Fruit fly (Drosophila melanogaster) whole organism, prepupa: ENCODE data around the gene Fur2.

Experiments used
- Blimp-1 ChIP-seq: fragments of 200-800 bp; sonication (Bioruptor generic); optimal IDR thresholded peaks from 3 replicates; lab custom pipeline; 2017; ENCODE audit warnings: missing biosample characterization, missing genetic modification characterization, mild to moderate bottlenecking, moderate library complexity, missing genetic modification reagents
- CG10631 ChIP-seq: fragments of 200-800 bp; sonication (Bioruptor generic); optimal IDR thresholded peaks from 2 replicates; lab custom pipeline; 2016; ENCODE audit warnings: missing biosample characterization, missing genetic modification characterization
- CG10669 ChIP-seq: fragments of 200-800 bp; sonication (Bioruptor generic); optimal IDR thresholded peaks from 3 replicates; lab custom pipeline; 2018; ENCODE audit warnings: missing biosample characterization, mild to moderate bottlenecking, missing genetic modification characterization, moderate library complexity
- CG11294 ChIP-seq: fragments of 200-800 bp; sonication (Bioruptor generic); IDR thresholded peaks from 2 replicates; pipeline ENCODE4 v1.3.6; 2022; ENCODE audit warnings: missing biosample characterization, missing genetic modification characterization
- CG11762 ChIP-seq: fragments of 200-800 bp; sonication (Bioruptor generic); optimal IDR thresholded peaks from 3 replicates; lab custom pipeline; 2016; ENCODE audit warnings: missing biosample characterization, missing genetic modification characterization; ENCODE audit not compliant: insufficient read depth
- CG1621 ChIP-seq: fragments of 200-800 bp; sonication (Bioruptor generic); optimal IDR thresholded peaks from 3 replicates; lab custom pipeline; 2018; ENCODE audit warnings: missing biosample characterization, mild to moderate bottlenecking, missing genetic modification characterization
- CG16779 ChIP-seq: fragments of 200-800 bp; sonication (Bioruptor generic); optimal IDR thresholded peaks from 3 replicates; lab custom pipeline; 2017; ENCODE audit warnings: missing biosample characterization, mild to moderate bottlenecking, missing genetic modification characterization
- CG31627 ChIP-seq: fragments of 200-800 bp; sonication (Bioruptor generic); optimal IDR thresholded peaks from 3 replicates; lab custom pipeline; 2016; ENCODE audit warnings: missing biosample characterization, missing genetic modification characterization
- CG32006 ChIP-seq: fragments of 200-800 bp; sonication (Bioruptor generic); optimal IDR thresholded peaks from 3 replicates; lab custom pipeline; 2017; ENCODE audit warnings: missing biosample characterization, mild to moderate bottlenecking, missing genetic modification characterization
- CG34406 ChIP-seq: fragments of 200-800 bp; sonication (Bioruptor generic); optimal IDR thresholded peaks from 3 replicates; lab custom pipeline; 2016; ENCODE audit warnings: missing biosample characterization, missing genetic modification characterization
- CG3919 ChIP-seq: fragments of 200-800 bp; sonication (Bioruptor generic); optimal IDR thresholded peaks from 3 replicates; lab custom pipeline; 2016; ENCODE audit warnings: missing biosample characterization, missing genetic modification characterization
- CG4318 ChIP-seq: fragments of 200-800 bp; sonication (Bioruptor generic); optimal IDR thresholded peaks from 3 replicates; lab custom pipeline; 2017; ENCODE audit warnings: missing biosample characterization, mild to moderate bottlenecking, missing genetic modification characterization
- CG6163 ChIP-seq: fragments of 200-800 bp; sonication (Bioruptor generic); IDR thresholded peaks from 3 replicates; pipeline ENCODE4 v1.3.6; 2022; ENCODE audit warnings: missing biosample characterization, missing genetic modification characterization
- CG6792 ChIP-seq: fragments of 200-800 bp; sonication (Bioruptor generic); optimal IDR thresholded peaks from 3 replicates; lab custom pipeline; 2016; ENCODE audit warnings: missing biosample characterization, missing genetic modification characterization
- CG6808 ChIP-seq: fragments of 200-800 bp; sonication (Bioruptor generic); optimal IDR thresholded peaks from 3 replicates; lab custom pipeline; 2017; ENCODE audit warnings: missing biosample characterization, missing genetic modification characterization, mild to moderate bottlenecking, moderate library complexity, missing genetic modification reagents
- CG8119 ChIP-seq: fragments of 200-800 bp; sonication (Bioruptor generic); IDR thresholded peaks from 3 replicates; pipeline ENCODE4 v1.3.6; 2022; ENCODE audit warnings: missing biosample characterization, missing genetic modification characterization
- CG8319 ChIP-seq: fragments of 200-800 bp; sonication (Bioruptor generic); optimal IDR thresholded peaks from 3 replicates; lab custom pipeline; 2016; ENCODE audit warnings: missing biosample characterization, missing genetic modification characterization
- CG8632 ChIP-seq: fragments of 200-800 bp; sonication (Bioruptor generic); optimal IDR thresholded peaks from 3 replicates; lab custom pipeline; 2016; ENCODE audit warnings: missing biosample characterization, missing genetic modification characterization
- CG9139 ChIP-seq: fragments of 200-800 bp; sonication (Bioruptor generic); optimal IDR thresholded peaks from 3 replicates; lab custom pipeline; 2017; ENCODE audit warnings: missing biosample characterization, mild to moderate bottlenecking, missing genetic modification characterization
- Eip75B ChIP-seq: fragments of 200-800 bp; sonication (Bioruptor generic); optimal IDR thresholded peaks from 3 replicates; lab custom pipeline; 2016; ENCODE audit warnings: missing biosample characterization, missing genetic modification characterization
- Eip78C ChIP-seq: fragments of 200-800 bp; sonication (Bioruptor generic); peaks from one replicate; lab custom pipeline; 2016; ENCODE audit warnings: missing biosample characterization, missing genetic modification characterization
- Eip93F ChIP-seq: fragments of 200-800 bp; sonication (Bioruptor generic); optimal IDR thresholded peaks from 2 replicates; lab custom pipeline; 2016; ENCODE audit warnings: missing biosample characterization, mild to moderate bottlenecking, missing genetic modification characterization
- Ets21C ChIP-seq: fragments of 200-800 bp; sonication (Bioruptor generic); optimal IDR thresholded peaks from 3 replicates; lab custom pipeline; 2016; ENCODE audit warnings: missing biosample characterization, missing genetic modification characterization
- Gug ChIP-seq: fragments of 200-800 bp; sonication (Bioruptor generic); IDR thresholded peaks from 2 replicates; pipeline ENCODE4 v1.3.6; 2022; ENCODE audit warnings: missing biosample characterization, missing genetic modification characterization
- Hr39 ChIP-seq: fragments of 200-800 bp; sonication (Bioruptor generic); optimal IDR thresholded peaks from 2 replicates; lab custom pipeline; 2016; ENCODE audit warnings: missing biosample characterization, missing genetic modification characterization
- Hr4 ChIP-seq: fragments of 200-800 bp; sonication (Bioruptor generic); optimal IDR thresholded peaks from 3 replicates; lab custom pipeline; 2016; ENCODE audit warnings: missing biosample characterization, missing genetic modification characterization
- Lpt ChIP-seq: fragments of 200-800 bp; sonication (Bioruptor generic); optimal IDR thresholded peaks from 3 replicates; lab custom pipeline; 2016; ENCODE audit warnings: missing biosample characterization, missing genetic modification characterization
- Met ChIP-seq: fragments of 200-800 bp; sonication (Bioruptor generic); optimal IDR thresholded peaks from 3 replicates; lab custom pipeline; 2016; ENCODE audit warnings: missing biosample characterization, missing genetic modification characterization
- OdsH ChIP-seq: fragments of 200-800 bp; sonication (Bioruptor generic); optimal IDR thresholded peaks from 3 replicates; lab custom pipeline; 2016; ENCODE audit warnings: missing biosample characterization, missing genetic modification characterization
- Smox ChIP-seq: fragments of 200-800 bp; sonication (Bioruptor generic); optimal IDR thresholded peaks from 3 replicates; lab custom pipeline; 2016; ENCODE audit warnings: missing biosample characterization, missing genetic modification characterization
- Sox14 ChIP-seq: fragments of 200-800 bp; sonication (Bioruptor generic); optimal IDR thresholded peaks from 3 replicates; lab custom pipeline; 2016; ENCODE audit warnings: missing biosample characterization, missing genetic modification characterization
- Sox15 ChIP-seq: fragments of 200-800 bp; sonication (Bioruptor generic); optimal IDR thresholded peaks from 3 replicates; lab custom pipeline; 2016; ENCODE audit warnings: missing biosample characterization, missing genetic modification characterization
- cyc ChIP-seq: fragments of 200-800 bp; sonication (Bioruptor generic); optimal IDR thresholded peaks from 3 replicates; lab custom pipeline; 2016; ENCODE audit warnings: missing biosample characterization, missing genetic modification characterization
- dsx ChIP-seq: fragments of 200-800 bp; optimal IDR thresholded peaks from 3 replicates; lab custom pipeline; 2019; ENCODE audit warnings: missing biosample characterization, mild to moderate bottlenecking, missing genetic modification characterization, moderate library complexity; ENCODE audit not compliant: poor library complexity, severe bottlenecking
- eg ChIP-seq: fragments of 200-800 bp; sonication (Bioruptor generic); IDR thresholded peaks from 3 replicates; pipeline ENCODE4 v1.3.6; 2022; ENCODE audit warnings: missing biosample characterization, missing genetic modification characterization
- esn ChIP-seq: fragments of 200-800 bp; sonication (Bioruptor generic); optimal IDR thresholded peaks from 2 replicates; lab custom pipeline; 2016; ENCODE audit warnings: missing biosample characterization, mild to moderate bottlenecking, missing genetic modification characterization, moderate library complexity
- fd59A ChIP-seq: fragments of 200-800 bp; sonication (Bioruptor generic); optimal IDR thresholded peaks from 2 replicates; lab custom pipeline; 2017; ENCODE audit warnings: missing biosample characterization, mild to moderate bottlenecking, missing genetic modification characterization, missing genetic modification reagents
- fd85E ChIP-seq: fragments of 200-800 bp; sonication (Bioruptor generic); optimal IDR thresholded peaks from 3 replicates; lab custom pipeline; 2016; ENCODE audit warnings: missing biosample characterization, missing genetic modification characterization
- fkh ChIP-seq: fragments of 200-800 bp; sonication (Bioruptor generic); optimal IDR thresholded peaks from 3 replicates; lab custom pipeline; 2017; ENCODE audit warnings: missing biosample characterization, mild to moderate bottlenecking, missing genetic modification characterization, moderate library complexity
- lz ChIP-seq: fragments of 200-800 bp; sonication (Bioruptor generic); optimal IDR thresholded peaks from 3 replicates; lab custom pipeline; 2016; ENCODE audit warnings: missing biosample characterization, missing genetic modification characterization
- net ChIP-seq: fragments of 200-800 bp; sonication (Bioruptor generic); optimal IDR thresholded peaks from 3 replicates; lab custom pipeline; 2016; ENCODE audit warnings: missing biosample characterization, missing genetic modification characterization
- pdm3 ChIP-seq: fragments of 200-800 bp; sonication (Bioruptor generic); optimal IDR thresholded peaks from 3 replicates; lab custom pipeline; 2016; ENCODE audit warnings: missing biosample characterization, missing genetic modification characterization
- salr ChIP-seq, 2 experiments: fragments of 200-800 bp; sonication (Bioruptor generic); optimal IDR thresholded peaks; 3 replicates each; lab custom pipeline; 2016 to 2018; ENCODE audit warnings: missing biosample characterization in 2 of 2, missing genetic modification characterization in 2 of 2, mild to moderate bottlenecking in 1 of 2
- spab ChIP-seq: fragments of 200-800 bp; sonication (Bioruptor generic); optimal IDR thresholded peaks from 2 replicates; lab custom pipeline; 2017; ENCODE audit warnings: missing biosample characterization, mild to moderate bottlenecking, missing genetic modification characterization, missing genetic modification reagents
- ss ChIP-seq, 2 experiments: fragments of 200-800 bp; sonication (Bioruptor generic); optimal IDR thresholded peaks; 2 replicates in 1 of 2; 3 replicates in 1 of 2; lab custom pipeline; 2017 to 2018; ENCODE audit warnings: mild to moderate bottlenecking in 2 of 2, missing biosample characterization in 2 of 2, missing genetic modification characterization in 2 of 2, moderate library complexity in 1 of 2
- svp ChIP-seq: fragments of 200-800 bp; sonication (Bioruptor generic); peaks from one replicate; lab custom pipeline; 2016; ENCODE audit warnings: missing biosample characterization, missing genetic modification characterization
- topi ChIP-seq: fragments of 200-800 bp; sonication (Bioruptor generic); optimal IDR thresholded peaks from 3 replicates; lab custom pipeline; 2016; ENCODE audit warnings: missing biosample characterization, missing genetic modification characterization
- vri ChIP-seq: fragments of 200-800 bp; sonication (Bioruptor generic); optimal IDR thresholded peaks from 3 replicates; lab custom pipeline; 2016; ENCODE audit warnings: missing biosample characterization, mild to moderate bottlenecking, missing genetic modification characterization

Fur2 gene

DNA sequence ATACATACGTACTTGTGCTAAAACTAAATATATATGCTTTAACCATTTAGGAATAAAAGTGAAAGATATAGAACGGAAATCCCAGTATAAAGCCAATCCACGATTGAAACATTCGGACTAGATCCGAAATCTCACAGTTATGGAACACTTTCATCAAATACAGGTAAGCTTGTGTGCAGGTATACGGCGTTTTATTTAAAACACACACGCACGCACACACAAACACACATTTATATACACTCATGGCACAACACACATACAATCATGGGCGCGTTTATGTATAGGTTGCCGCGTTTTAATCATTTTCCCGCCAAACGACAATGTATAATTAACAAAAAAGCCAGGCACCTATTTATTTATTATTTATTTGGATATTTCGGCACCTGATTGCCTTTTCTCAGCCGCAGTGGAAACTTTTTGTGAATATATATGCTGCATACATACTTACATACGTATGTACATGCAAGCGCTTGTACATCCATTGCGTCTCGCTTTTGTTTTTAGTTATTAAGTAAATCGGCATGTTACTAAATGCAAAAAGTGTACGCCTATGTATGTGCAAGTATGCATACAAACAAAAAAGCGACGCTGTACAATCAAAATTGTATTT lies 38.5 kb upstream of the Fur2 start:
- TF ChIP-seq svp (GFP tag; lab: Kevin White, UChicago) (peak; percentile 51), Blimp-1 (no peak), Smox (GFP tag; lab: Kevin White, UChicago) (no peak)

DNA sequence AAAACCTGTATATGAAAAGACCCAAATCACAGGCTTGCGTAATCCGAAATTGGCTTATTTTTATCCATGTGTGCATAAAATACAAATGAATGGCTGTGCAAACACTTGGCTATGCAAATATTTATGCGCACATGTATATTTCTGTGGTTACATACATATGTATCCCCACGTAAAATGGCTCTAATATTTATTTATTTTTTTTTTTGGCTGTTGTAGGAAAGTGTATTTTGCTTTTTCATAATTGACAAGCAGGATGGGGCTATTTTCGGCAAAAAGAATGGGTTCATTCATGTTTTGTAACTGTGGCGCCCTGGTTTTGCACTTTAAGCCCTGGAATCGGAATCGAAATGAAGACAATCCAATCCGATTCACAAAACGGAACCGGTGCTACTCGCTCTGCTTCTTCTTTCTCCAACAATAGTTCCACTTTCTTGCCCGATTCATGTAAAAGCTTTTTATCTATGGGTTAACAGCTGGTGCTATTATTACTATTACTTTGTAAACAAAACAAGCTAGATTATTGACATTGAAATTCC lies 37.7 kb upstream of the Fur2 start:
- TF ChIP-seq CG8319 (GFP tag; lab: Kevin White, UChicago) (peak; percentile 62), CG9139 (GFP tag; lab: Kevin White, UChicago) (no peak), fkh (GFP tag; lab: Kevin White, UChicago) (peak; percentile 59), Blimp-1 (no peak), Eip93F (peak; percentile 20), Sox14 (GFP tag; lab: Kevin White, UChicago) (peak; percentile 79), CG10631 (GFP tag; lab: Kevin White, UChicago) (peak; percentile 70), salr (GFP tag; optimal IDR thresholded peaks at IDR 0.05; lab: Kevin White, UChicago) (peak; percentile 35 to 81), CG32006 (peak; percentile 81), CG34406 (GFP tag; lab: Kevin White, UChicago) (peak; percentile 71), dsx (GFP tag; lab: Kevin White, UChicago) (peak; percentile 62), CG11762 (GFP tag; lab: Kevin White, UChicago) (peak; percentile 80), CG31627 (GFP tag; lab: Kevin White, UChicago) (peak; percentile 75), topi (GFP tag; lab: Kevin White, UChicago) (peak; percentile 75), CG6808 (peak; percentile 39), Sox15 (GFP tag; lab: Kevin White, UChicago) (peak; percentile 64), CG6163 (GFP tag; lab: Robert Waterston, UW) (peak; percentile 86), CG1621 (no peak), lz (peak; percentile 77), CG8632 (GFP tag; lab: Kevin White, UChicago) (peak; percentile 76), cyc (peak; percentile 71), eg (GFP tag; lab: Robert Waterston, UW) (peak; percentile 91), CG16779 (tag; lab: Kevin White, UChicago) (peak; percentile 51), Ets21C (GFP tag; lab: Kevin White, UChicago) (peak; percentile 70), Eip78C (GFP tag; lab: Kevin White, UChicago) (peak; percentile 91), fd85E (GFP tag; lab: Kevin White, UChicago) (peak; percentile 66), Met (peak; percentile 79), spab (GFP tag; lab: Kevin White, UChicago) (peak; percentile 31), CG10669 (GFP tag; lab: Kevin White, UChicago) (peak; percentile 67), Eip75B (peak; percentile 76), CG11294 (GFP tag; lab: Robert Waterston, UW) (peak; percentile 68), CG4318 (GFP tag; lab: Kevin White, UChicago) (peak; percentile 68), CG8119 (GFP tag; lab: Robert Waterston, UW) (peak; percentile 82), CG6792 (GFP tag; lab: Kevin White, UChicago) (peak; percentile 62), CG3919 (GFP tag; lab: Kevin White, UChicago) (peak; percentile 84), vri (GFP tag; lab: Kevin White, UChicago) (peak; percentile 67), OdsH (GFP tag; lab: Kevin White, UChicago) (peak; percentile 85), Hr4 (GFP tag; lab: Kevin White, UChicago) (peak; percentile 74), net (peak; percentile 84), Lpt (GFP tag; lab: Kevin White, UChicago) (peak; percentile 69), pdm3 (GFP tag; lab: Kevin White, UChicago) (peak; percentile 84), ss (GFP tag; optimal IDR thresholded peaks at IDR 0.05; lab: Kevin White, UChicago) (peak; percentile 25 to 62), Gug (peak; percentile 78), fd59A (GFP tag; lab: Kevin White, UChicago) (peak; percentile 35), Smox (GFP tag; lab: Kevin White, UChicago) (peak; percentile 73), esn (peak; percentile 80), Hr39 (GFP tag; lab: Kevin White, UChicago) (peak; percentile 76)
